Worm (Caenorhabditis elegans): Measurements from ENCODE around the gene npr-25.

Gene npr-25

DNA sequence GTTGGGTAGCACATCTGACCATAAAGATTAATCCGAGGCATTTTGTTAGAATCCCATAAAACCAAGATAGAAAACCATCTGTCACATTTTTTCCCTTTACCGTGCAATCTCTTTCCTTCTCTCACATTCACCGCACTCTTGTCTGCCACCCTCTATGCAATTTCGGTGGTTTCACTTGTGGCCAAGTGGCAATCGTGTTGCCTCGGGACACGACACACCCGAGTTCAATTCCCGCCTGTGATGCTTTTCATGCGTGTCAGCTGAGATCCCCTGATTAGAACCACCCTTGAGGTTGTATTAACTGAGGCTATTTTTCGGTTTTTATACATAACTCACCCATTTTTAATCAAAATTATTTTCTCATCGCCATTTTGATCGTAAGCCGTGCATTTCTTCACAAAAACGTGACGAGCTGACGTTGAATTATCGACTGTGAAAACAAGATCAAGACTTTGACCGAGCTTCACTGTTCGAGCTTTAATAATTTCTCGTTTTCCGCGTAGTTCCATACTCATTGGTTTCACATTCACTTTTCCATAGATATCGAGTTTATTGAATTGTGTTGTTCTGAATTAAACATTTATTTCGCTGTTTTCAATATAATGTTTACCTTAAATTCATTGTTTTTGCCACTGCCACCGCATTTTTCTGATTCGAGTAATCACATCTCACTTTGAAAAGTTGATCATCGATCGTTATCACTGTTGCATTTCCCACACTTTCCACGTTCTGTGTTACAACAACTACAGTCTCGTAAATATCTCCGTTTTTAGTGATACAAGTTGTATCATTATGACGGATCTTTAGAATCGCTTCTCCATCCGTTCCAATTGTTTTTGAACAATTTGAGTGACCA is 38.5 kb downstream of the npr-25 start:
- no peak for TF ChIP-seq unc-62 (GFP tag; optimal IDR thresholded peaks at IDR 0.05)

DNA sequence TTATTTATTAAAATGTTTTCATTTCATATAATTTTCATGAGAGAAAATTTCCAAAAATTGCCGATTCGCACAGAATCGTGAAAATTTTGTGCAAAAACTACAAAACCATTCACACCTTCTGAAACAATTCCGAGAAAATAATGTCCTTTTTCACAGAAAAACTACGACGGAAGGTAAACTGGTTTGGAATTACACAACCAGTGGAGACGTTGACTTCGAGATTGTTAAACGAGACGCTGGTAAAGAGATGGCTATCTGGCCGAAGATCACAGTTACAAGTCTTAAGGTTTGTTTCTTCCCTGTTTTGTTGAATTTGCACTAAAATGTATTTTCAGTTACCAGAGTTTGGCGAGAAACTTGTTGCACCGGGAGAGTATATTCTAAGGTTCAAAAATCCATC is 39.9 kb downstream of the npr-25 start:
- TF ChIP-seq unc-62 (GFP tag; optimal IDR thresholded peaks at IDR 0.05): no peak

DNA sequence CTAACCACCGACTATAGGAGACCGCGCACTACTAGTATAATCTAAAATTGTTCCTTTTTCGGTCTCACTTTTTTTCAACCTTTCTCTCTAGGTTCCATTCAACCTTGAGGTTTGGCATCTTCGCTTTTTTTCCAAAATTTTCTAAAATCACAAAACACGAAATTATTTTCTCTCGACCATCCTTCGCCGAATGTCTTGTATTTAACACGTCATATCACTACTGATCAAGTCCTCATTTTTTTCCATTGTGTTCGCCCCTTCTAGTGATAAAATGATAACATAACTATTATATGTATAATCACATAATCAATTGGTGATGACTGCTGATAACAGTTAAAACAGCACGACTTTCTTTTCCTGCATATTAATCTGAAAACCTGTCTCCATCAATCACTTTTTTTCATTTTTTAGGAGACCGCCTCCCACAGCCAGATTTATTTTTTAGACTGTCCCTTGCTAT is 41.8 kb downstream of the npr-25 start, which contains the start of gene T03F7.7:
T03F7.7 (plus strand) TSS at position 410 of the 460 bp plus-strand sequence.
- no peak for TF ChIP-seq unc-62 (GFP tag; optimal IDR thresholded peaks at IDR 0.05)

DNA sequence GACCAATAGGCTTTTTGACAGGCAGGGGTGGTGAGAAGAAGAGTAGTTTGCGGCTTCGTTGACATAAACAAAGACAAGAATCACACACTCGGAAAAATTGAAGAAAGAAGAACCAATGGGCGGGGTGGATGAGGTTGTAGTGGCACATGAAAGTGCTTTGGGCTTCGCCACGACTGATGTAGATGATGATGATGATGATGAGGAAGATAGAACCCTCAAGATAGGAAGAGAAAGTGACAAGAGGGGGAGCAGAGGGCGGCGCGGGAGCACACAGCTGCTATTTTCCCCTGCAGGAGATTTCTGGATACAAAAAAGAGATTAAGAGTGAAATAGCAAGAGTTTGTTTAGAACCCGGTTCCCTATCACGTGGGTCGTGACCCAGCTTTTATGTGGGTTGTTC is 43.9 kb downstream of the npr-25 start:
- no peak for TF ChIP-seq unc-62 (GFP tag; optimal IDR thresholded peaks at IDR 0.05)

DNA sequence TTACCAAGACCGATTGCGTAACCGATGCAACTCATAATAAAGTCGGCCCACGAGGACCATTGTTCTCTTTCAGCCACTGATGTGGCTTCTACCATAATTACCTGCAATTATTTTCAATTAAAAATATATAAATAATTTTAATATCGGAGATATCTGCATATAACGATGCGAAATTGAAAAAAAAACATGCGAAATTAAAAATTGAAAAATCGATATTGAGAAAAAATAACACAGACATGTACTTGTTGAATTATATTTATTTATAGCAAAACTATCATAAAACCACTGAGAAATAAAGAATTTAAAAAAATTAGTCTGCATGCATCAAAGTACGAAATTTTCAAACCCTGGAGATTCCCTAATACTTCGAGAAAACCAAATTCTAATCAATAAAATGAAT is 44.4 kb downstream of the npr-25 start, which contains the start of gene snf-11:
snf-11 (minus strand) TSS at position 101 of the 400 bp plus-strand sequence.
- no peak for TF ChIP-seq unc-62 (GFP tag; optimal IDR thresholded peaks at IDR 0.05)

DNA sequence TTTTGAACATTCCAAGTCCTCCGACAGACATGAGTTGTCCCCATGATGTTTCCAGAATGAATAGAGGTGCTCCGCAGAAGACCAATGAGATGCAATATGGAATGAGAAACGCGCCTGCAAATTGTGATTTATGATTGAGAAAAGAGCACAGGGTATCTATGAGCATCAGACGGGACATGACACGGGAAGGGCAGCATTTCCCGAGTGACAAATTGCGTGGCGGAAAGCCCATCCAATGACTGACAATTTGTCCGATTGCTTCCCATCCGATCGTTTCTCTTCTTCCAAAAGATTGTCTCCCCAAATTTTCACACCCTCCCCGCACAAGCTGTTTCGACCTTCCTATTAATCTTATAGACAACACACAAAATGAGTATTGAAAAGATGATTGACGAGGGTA is 45.0 kb downstream of the npr-25 start:
- TF ChIP-seq unc-62 (GFP tag; optimal IDR thresholded peaks at IDR 0.05): no peak

- no peak for TF ChIP-seq unc-62 (GFP tag; optimal IDR thresholded peaks at IDR 0.05)
Observed at ce11 chrV:11304879-11305278, 47.9 kb downstream of the npr-25 start, which contains the start of gene srh-45. srh-45 (minus strand) TSS chrV:11304979.

ce11 chrV:11304200-11304599 is 48.6 kb downstream of the npr-25 start:
- TF ChIP-seq unc-62 (GFP tag; optimal IDR thresholded peaks at IDR 0.05): no peak

DNA sequence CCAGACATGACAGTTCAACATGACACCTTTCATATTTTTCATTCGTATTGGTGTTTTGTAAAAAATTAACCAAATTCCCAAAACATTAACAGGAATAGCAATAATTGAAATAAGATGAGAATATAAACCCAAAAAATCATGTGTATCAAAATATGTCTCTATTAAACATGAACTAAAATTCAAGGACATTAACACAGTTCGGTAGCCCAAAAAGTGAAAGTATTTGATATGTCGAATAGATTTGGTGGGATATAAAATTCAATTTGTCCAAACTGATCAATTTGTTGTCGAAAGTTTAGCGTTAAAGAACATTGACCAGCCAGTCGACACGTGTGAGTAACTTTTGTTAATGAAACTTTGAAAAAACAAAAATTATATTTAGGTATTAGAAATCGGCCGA is 50.1 kb downstream of the npr-25 start, which contains the start of gene srh-46:
srh-46 (minus strand) TSS at position 189 of the 400 bp plus-strand sequence.
- no peak for TF ChIP-seq unc-62 (GFP tag; optimal IDR thresholded peaks at IDR 0.05)

ce11 chrV:11300539-11300938 is 52.3 kb downstream of the npr-25 start, which contains the start of gene srh-47:
srh-47 (minus strand) TSS chrV:11300639.
- TF ChIP-seq unc-62 (GFP tag; optimal IDR thresholded peaks at IDR 0.05): no peak

DNA sequence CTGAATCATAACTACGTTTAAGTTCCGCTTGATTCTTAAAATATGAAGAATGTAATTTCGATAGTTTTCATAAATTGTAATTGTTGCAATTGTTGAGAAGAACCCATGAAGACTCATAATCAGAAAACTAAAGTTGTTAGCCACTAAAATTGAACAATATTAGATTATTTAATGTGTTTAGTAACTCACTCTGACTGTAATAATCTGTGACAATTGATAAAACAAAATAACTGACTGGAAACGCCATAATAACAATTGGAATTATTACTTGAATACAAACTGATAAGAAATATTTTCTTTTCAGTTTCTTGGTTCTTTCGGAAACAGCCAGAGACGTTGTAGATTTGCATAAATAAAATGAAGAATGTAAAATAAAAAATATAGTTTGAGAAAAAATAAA is 53.4 kb downstream of the npr-25 start:
- no peak for TF ChIP-seq unc-62 (GFP tag; optimal IDR thresholded peaks at IDR 0.05)

Data from whole organism, dauer.